Fruit fly (Drosophila melanogaster) whole organism, embryonic: ENCODE results near the gene mmy.

Experiments used
- Antp ChIP-seq: fragments of 200-800 bp; sonication (Bioruptor generic); optimal IDR thresholded peaks from 3 replicates; lab custom pipeline; 2016; ENCODE audit warnings: missing biosample characterization, missing genetic modification characterization
- B-H2 ChIP-seq: fragments of 200-800 bp; sonication (Bioruptor generic); optimal IDR thresholded peaks from 2 replicates; lab custom pipeline; 2018; ENCODE audit warnings: missing biosample characterization, mild to moderate bottlenecking, missing genetic modification characterization
- Blimp-1 ChIP-seq: fragments of 200-800 bp; sonication (Bioruptor generic); optimal IDR thresholded peaks from 3 replicates; lab custom pipeline; 2018; ENCODE audit warnings: missing biosample characterization, missing genetic modification characterization, mild to moderate bottlenecking, moderate library complexity, missing genetic modification reagents
- CG10209 ChIP-seq: fragments of 200-800 bp; sonication (Bioruptor generic); optimal IDR thresholded peaks from 3 replicates; lab custom pipeline; 2017; ENCODE audit warnings: missing biosample characterization, mild to moderate bottlenecking, missing genetic modification characterization, missing genetic modification reagents
- CG1024 ChIP-seq: fragments of 200-800 bp; sonication (Bioruptor generic); IDR thresholded peaks from 2 replicates; pipeline ENCODE4 v1.3.6; 2022; ENCODE audit warnings: missing biosample characterization, missing genetic modification characterization
- CG10431 ChIP-seq: fragments of 200-800 bp; sonication (Bioruptor generic); optimal IDR thresholded peaks from 3 replicates; lab custom pipeline; 2018; ENCODE audit warnings: missing biosample characterization, mild to moderate bottlenecking, missing genetic modification characterization
- CG10462 ChIP-seq: fragments of 200-800 bp; sonication (Bioruptor generic); optimal IDR thresholded peaks from 2 replicates; lab custom pipeline; 2016; ENCODE audit warnings: missing biosample characterization, missing genetic modification characterization
- CG11247 ChIP-seq: fragments of 200-800 bp; sonication (Bioruptor generic); IDR thresholded peaks from 2 replicates; pipeline ENCODE4 v1.3.6; 2022; ENCODE audit warnings: missing biosample characterization, missing genetic modification characterization
- CG11695 ChIP-seq: fragments of 200-800 bp; sonication (Bioruptor generic); IDR thresholded peaks from 3 replicates; pipeline ENCODE4 v1.3.6; 2022; ENCODE audit warnings: missing biosample characterization, missing genetic modification characterization
- CG13775 ChIP-seq: fragments of 200-800 bp; sonication (Bioruptor generic); optimal IDR thresholded peaks from 3 replicates; lab custom pipeline; 2017; ENCODE audit warnings: missing biosample characterization, mild to moderate bottlenecking, missing genetic modification characterization
- CG14860 ChIP-seq: fragments of 200-800 bp; sonication (Bioruptor generic); IDR thresholded peaks from 3 replicates; pipeline ENCODE4 v1.3.6; 2022; ENCODE audit warnings: missing biosample characterization, missing genetic modification characterization; ENCODE audit not compliant: partially characterized antibody
- CG15073 ChIP-seq: fragments of 200-800 bp; sonication (Bioruptor generic); optimal IDR thresholded peaks from 2 replicates; lab custom pipeline; 2016; ENCODE audit warnings: missing biosample characterization, missing genetic modification characterization
- CG17385 ChIP-seq: fragments of 200-800 bp; sonication (Bioruptor generic); optimal IDR thresholded peaks from 3 replicates; lab custom pipeline; 2018; ENCODE audit warnings: missing biosample characterization, mild to moderate bottlenecking, missing genetic modification characterization
- CG17568 ChIP-seq: fragments of 200-800 bp; sonication (Bioruptor generic); optimal IDR thresholded peaks from 2 replicates; lab custom pipeline; 2018; ENCODE audit warnings: missing biosample characterization, mild to moderate bottlenecking, missing genetic modification characterization, moderate library complexity
- CG17802 ChIP-seq: fragments of 200-800 bp; sonication (Bioruptor generic); optimal IDR thresholded peaks from 2 replicates; lab custom pipeline; 2018; ENCODE audit warnings: missing biosample characterization, mild to moderate bottlenecking, missing genetic modification characterization, moderate library complexity
- CG33213 ChIP-seq: fragments of 200-800 bp; sonication (Bioruptor generic); optimal IDR thresholded peaks from 3 replicates; lab custom pipeline; 2016; ENCODE audit warnings: missing biosample characterization, missing genetic modification characterization
- CG3726 ChIP-seq: fragments of 200-800 bp; sonication (Bioruptor generic); IDR thresholded peaks from 3 replicates; pipeline ENCODE4, ENCODE4 v1.3.6; 2022; ENCODE audit warnings: missing biosample characterization, missing genetic modification characterization
- CG4404 ChIP-seq: fragments of 200-800 bp; sonication (Bioruptor generic); IDR thresholded peaks from 2 replicates; pipeline ENCODE4 v1.3.6; 2022; ENCODE audit warnings: missing biosample characterization, missing genetic modification characterization
- CG7271 ChIP-seq: fragments of 200-800 bp; sonication (Bioruptor generic); optimal IDR thresholded peaks from 2 replicates; lab custom pipeline; 2018; ENCODE audit warnings: missing biosample characterization, mild to moderate bottlenecking, missing genetic modification characterization, moderate library complexity
- CG8388 ChIP-seq: fragments of 200-800 bp; sonication (Bioruptor generic); optimal IDR thresholded peaks from 2 replicates; lab custom pipeline; 2019; ENCODE audit warnings: missing biosample characterization, mild to moderate bottlenecking, missing genetic modification characterization, moderate library complexity
- D19B ChIP-seq: fragments of 200-800 bp; sonication (Bioruptor generic); optimal IDR thresholded peaks from 2 replicates; lab custom pipeline; 2017; ENCODE audit warnings: missing biosample characterization, mild to moderate bottlenecking, missing genetic modification characterization
- Dad ChIP-seq: fragments of 200-800 bp; sonication (Bioruptor generic); optimal IDR thresholded peaks from 3 replicates; lab custom pipeline; 2016; ENCODE audit warnings: missing biosample characterization, missing genetic modification characterization
- Dfd ChIP-seq, 2 experiments: fragments of >200 bp; optimal IDR thresholded peaks; 2 replicates each; lab custom pipeline; 2017; ENCODE audit warnings: missing biosample characterization in 2 of 2, missing genetic modification characterization in 2 of 2
- Gug ChIP-seq: fragments of 200-800 bp; sonication (Bioruptor generic); IDR thresholded peaks from 4 replicates; pipeline ENCODE4 v1.3.6; 2022; ENCODE audit warnings: missing biosample characterization, missing genetic modification characterization
- Hey ChIP-seq: fragments of 200-800 bp; sonication (Bioruptor generic); optimal IDR thresholded peaks from 3 replicates; lab custom pipeline; 2018; ENCODE audit warnings: missing biosample characterization, mild to moderate bottlenecking, missing genetic modification characterization
- Hr39 ChIP-seq: fragments of >200 bp; optimal IDR thresholded peaks from 2 replicates; lab custom pipeline; 2017
- Kr ChIP-seq: fragments of 200-800 bp; sonication (Bioruptor generic); optimal IDR thresholded peaks from 2 replicates; lab custom pipeline; 2017; ENCODE audit warnings: missing biosample characterization, mild to moderate bottlenecking, missing genetic modification characterization
- MBD-R2 ChIP-seq: fragments of 200-800 bp; sonication (Bioruptor generic); IDR thresholded peaks from 2 replicates; pipeline ENCODE4 v1.3.6; 2022; ENCODE audit warnings: missing biosample characterization, missing genetic modification characterization
- Mrtf ChIP-seq: fragments of 200-800 bp; sonication (Bioruptor generic); IDR thresholded peaks from 3 replicates; pipeline ENCODE4 v1.3.6; 2022; ENCODE audit warnings: missing biosample characterization, missing genetic modification characterization
- Opbp ChIP-seq: fragments of 200-800 bp; sonication (Bioruptor generic); IDR thresholded peaks from 3 replicates; pipeline ENCODE4 v1.3.6; 2022; ENCODE audit warnings: missing biosample characterization, missing genetic modification characterization; ENCODE audit not compliant: partially characterized antibody
- Ravus ChIP-seq: fragments of 200-800 bp; sonication (Bioruptor generic); IDR thresholded peaks from 2 replicates; pipeline ENCODE4 v1.3.6; 2022; ENCODE audit warnings: missing biosample characterization, missing genetic modification characterization
- Spps ChIP-seq: fragments of 200-800 bp; sonication (Bioruptor generic); optimal IDR thresholded peaks from 2 replicates; lab custom pipeline; 2018; ENCODE audit warnings: missing biosample characterization, mild to moderate bottlenecking, missing genetic modification characterization
- YL-1 ChIP-seq: fragments of 200-800 bp; sonication (Bioruptor generic); optimal IDR thresholded peaks from 3 replicates; lab custom pipeline; 2017; ENCODE audit warnings: missing biosample characterization, mild to moderate bottlenecking, missing genetic modification characterization
- amos ChIP-seq: fragments of 200-800 bp; sonication (Bioruptor generic); IDR thresholded peaks from 2 replicates; pipeline ENCODE4 v1.3.6; 2022; ENCODE audit warnings: missing biosample characterization, missing genetic modification characterization; ENCODE audit not compliant: partially characterized antibody
- aop ChIP-seq: fragments of 200-800 bp; sonication (Bioruptor generic); IDR thresholded peaks from 2 replicates; pipeline ENCODE4 v1.3.6; 2022; ENCODE audit warnings: missing biosample characterization, missing genetic modification characterization
- cato ChIP-seq: fragments of 200-800 bp; sonication (Bioruptor generic); optimal IDR thresholded peaks from 2 replicates; lab custom pipeline; 2016; ENCODE audit warnings: missing biosample characterization, missing genetic modification characterization, borderline replicate concordance
- crol ChIP-seq: fragments of 200-800 bp; sonication (Bioruptor generic); IDR thresholded peaks from 2 replicates; pipeline ENCODE4 v1.3.6; 2022; ENCODE audit warnings: missing biosample characterization, missing genetic modification characterization
- crp ChIP-seq, 2 experiments: fragments of 200-800 bp; sonication (Bioruptor generic); optimal IDR thresholded peaks; 2 replicates in 1 of 2; 3 replicates in 1 of 2; lab custom pipeline; 2017; ENCODE audit warnings: missing biosample characterization in 2 of 2, missing genetic modification characterization in 2 of 2, mild to moderate bottlenecking in 1 of 2, moderate library complexity in 1 of 2
- eyg ChIP-seq: fragments of 200-800 bp; sonication (Bioruptor generic); optimal IDR thresholded peaks from 3 replicates; lab custom pipeline; 2016; ENCODE audit warnings: missing biosample characterization, missing genetic modification characterization
- fu2 ChIP-seq: fragments of 200-800 bp; sonication (Bioruptor generic); optimal IDR thresholded peaks from 2 replicates; lab custom pipeline; 2016; ENCODE audit warnings: missing biosample characterization, missing genetic modification characterization
- hkb ChIP-seq, 2 experiments: fragments of 200-800 bp in 1 of 2; fragments of >200 bp in 1 of 2; sonication (Bioruptor generic) in 1 of 2; IDR thresholded peaks in 1 of 2; optimal IDR thresholded peaks in 1 of 2; 2 replicates each; pipeline versions ENCODE4 v1.3.6 to Lab custom; 2017 to 2022; ENCODE audit warnings: missing biosample characterization in 1 of 2, missing genetic modification characterization in 1 of 2
- hth ChIP-seq: fragments of >200 bp; optimal IDR thresholded peaks from 2 replicates; lab custom pipeline; 2017; ENCODE audit warnings: inconsistent platforms
- kay ChIP-seq: fragments of 200-800 bp; sonication (Bioruptor generic); optimal IDR thresholded peaks from 2 replicates; lab custom pipeline; 2016; ENCODE audit warnings: missing biosample characterization, missing genetic modification characterization
- lola ChIP-seq, 3 experiments: fragments of >200 bp in 2 of 3; fragments of 200-800 bp in 1 of 3; sonication (Bioruptor generic) in 1 of 3; optimal IDR thresholded peaks; 2 replicates each; lab custom pipeline; 2017 to 2019; ENCODE audit warnings: missing biosample characterization in 3 of 3, missing genetic modification characterization in 3 of 3, mild to moderate bottlenecking in 1 of 3, moderate library complexity in 1 of 3
- mam ChIP-seq: fragments of 200-800 bp; sonication (Bioruptor generic); optimal IDR thresholded peaks from 3 replicates; lab custom pipeline; 2016; ENCODE audit warnings: missing biosample characterization, missing genetic modification characterization
- onecut ChIP-seq: fragments of 200-800 bp; sonication (Bioruptor generic); IDR thresholded peaks from 2 replicates; pipeline ENCODE4 v1.3.6; 2022; ENCODE audit warnings: missing biosample characterization, missing genetic modification characterization
- scrt ChIP-seq: fragments of 200-800 bp; sonication (Bioruptor generic); optimal IDR thresholded peaks from 2 replicates; lab custom pipeline; 2018; ENCODE audit warnings: missing biosample characterization, mild to moderate bottlenecking, missing genetic modification characterization, moderate library complexity
- ssp ChIP-seq: fragments of 200-800 bp; sonication (Bioruptor generic); IDR thresholded peaks from 2 replicates; pipeline ENCODE4 v1.3.6; 2022; ENCODE audit warnings: missing biosample characterization, missing genetic modification characterization
- tin ChIP-seq: fragments of 200-800 bp; sonication (Bioruptor generic); optimal IDR thresholded peaks from 3 replicates; lab custom pipeline; 2016; ENCODE audit warnings: missing biosample characterization, missing genetic modification characterization
- unpg ChIP-seq: fragments of 200-800 bp; sonication (Bioruptor generic); optimal IDR thresholded peaks from 3 replicates; lab custom pipeline; 2018; ENCODE audit warnings: missing biosample characterization, mild to moderate bottlenecking, missing genetic modification characterization, moderate library complexity
- zen2 ChIP-seq: fragments of 200-800 bp; sonication (Bioruptor generic); IDR thresholded peaks from 3 replicates; pipeline ENCODE4 v1.3.6; 2022; ENCODE audit warnings: missing biosample characterization, missing genetic modification characterization; ENCODE audit not compliant: partially characterized antibody

Gene mmy

DNA sequence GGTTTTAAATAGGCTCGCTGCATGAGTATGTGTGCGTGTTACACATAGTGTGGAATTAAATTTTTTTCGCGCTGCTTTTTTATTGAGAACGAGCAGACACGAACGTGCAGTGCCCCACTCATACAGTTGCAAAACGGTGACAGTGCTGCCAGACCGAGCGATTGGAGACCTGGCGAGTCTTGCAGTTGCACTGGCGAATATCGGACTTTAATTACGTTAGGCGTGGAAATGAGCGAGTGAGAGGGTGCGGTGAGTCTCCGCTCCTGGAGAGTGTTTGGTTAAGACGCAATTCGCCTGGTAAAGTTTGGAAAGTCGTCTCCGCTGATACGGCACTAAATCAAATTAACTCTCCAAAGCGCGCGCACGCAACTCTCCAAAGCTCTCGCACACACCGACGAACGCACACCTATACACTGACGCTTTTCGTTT is 7.6 kb upstream of the mmy start (continued):
- no peak for TF ChIP-seq mam
- TF ChIP-seq unpg = no peak
- TF ChIP-seq CG8388 (GFP tag; lab: Kevin White, UChicago) = no peak
- peak; percentile 5 for TF ChIP-seq hkb (optimal IDR thresholded peaks at IDR 0.05; lab: Kevin White, UChicago)
- TF ChIP-seq hkb (GFP tag; IDR thresholded peaks at IDR 0.05; lab: Robert Waterston, UW) = no peak
- no peak for TF ChIP-seq Ravus (GFP tag; lab: Robert Waterston, UW)
- TF ChIP-seq crol (GFP tag; lab: Robert Waterston, UW) = no peak
- TF ChIP-seq CG14860 (GFP tag; lab: Robert Waterston, UW) = no peak
- no peak for TF ChIP-seq ssp (GFP tag; lab: Robert Waterston, UW)
- TF ChIP-seq amos = peak; percentile 53; the same call in 1 of the 2 replicates
- no peak for TF ChIP-seq CG17385 (GFP tag; lab: Kevin White, UChicago)
- no peak for TF ChIP-seq hth (lab: Kevin White, UChicago)
- TF ChIP-seq B-H2 (GFP tag; lab: Kevin White, UChicago) = no peak
- no peak for TF ChIP-seq Dad (GFP tag; lab: Kevin White, UChicago)
- TF ChIP-seq CG13775 = no peak
- no peak for TF ChIP-seq fu2
- no peak for TF ChIP-seq CG1024 (GFP tag; lab: Robert Waterston, UW)
- TF ChIP-seq CG33213 (GFP tag; lab: Kevin White, UChicago) = no peak
- TF ChIP-seq CG10462 = no peak
- TF ChIP-seq D19B (GFP tag; lab: Kevin White, UChicago) = no peak
- TF ChIP-seq crp (GFP tag; optimal IDR thresholded peaks at IDR 0.05; lab: Kevin White, UChicago) = no peak
- TF ChIP-seq lola (GFP tag; optimal IDR thresholded peaks at IDR 0.05; lab: Kevin White, UChicago) = no peak
- no peak for TF ChIP-seq Hey (tag; lab: Kevin White, UChicago)
- peak; percentile 69 for TF ChIP-seq YL-1 (GFP tag; lab: Kevin White, UChicago)
- no peak for TF ChIP-seq CG10431 (GFP tag; lab: Kevin White, UChicago)
- TF ChIP-seq aop = no peak
- TF ChIP-seq tin = no peak
- TF ChIP-seq CG17568 (GFP tag; lab: Kevin White, UChicago) = no peak
- no peak for TF ChIP-seq Dfd (GFP tag; optimal IDR thresholded peaks at IDR 0.05; lab: Kevin White, UChicago)
- no peak for TF ChIP-seq CG17802 (tag; lab: Kevin White, UChicago)
- TF ChIP-seq CG10209 (GFP tag; lab: Kevin White, UChicago) = no peak
- TF ChIP-seq zen2 (GFP tag; lab: Robert Waterston, UW) = peak; percentile 59; the same call in 2 of the 3 replicates
- TF ChIP-seq Opbp = peak; percentile 61; the same call in 2 of the 3 replicates
- no peak for TF ChIP-seq eyg
- peak; percentile 62 for TF ChIP-seq CG11695 (GFP tag; lab: Robert Waterston, UW)
- no peak for TF ChIP-seq CG3726 (GFP tag; lab: Robert Waterston, UW)
- TF ChIP-seq Spps (tag; lab: Kevin White, UChicago) = no peak
- TF ChIP-seq Hr39 (lab: Kevin White, UChicago) = no peak
- TF ChIP-seq CG7271 (tag; lab: Kevin White, UChicago) = no peak
- no peak for TF ChIP-seq Kr (GFP tag; lab: Kevin White, UChicago)
- TF ChIP-seq CG15073 (GFP tag; lab: Kevin White, UChicago) = no peak
- TF ChIP-seq Gug = no peak
- no peak for TF ChIP-seq cato (GFP tag; lab: Kevin White, UChicago)
- TF ChIP-seq kay (GFP tag; lab: Kevin White, UChicago) = no peak
- peak; percentile 15 for TF ChIP-seq scrt (GFP tag; lab: Kevin White, UChicago)
- no peak for TF ChIP-seq onecut (GFP tag; lab: Robert Waterston, UW)
- TF ChIP-seq Mrtf (GFP tag; lab: Robert Waterston, UW) = no peak
- no peak for TF ChIP-seq Antp (GFP tag; lab: Kevin White, UChicago)
- no peak for TF ChIP-seq Blimp-1 (GFP tag; lab: Kevin White, UChicago)
- no peak for TF ChIP-seq CG11247 (GFP tag; lab: Robert Waterston, UW)
- no peak for TF ChIP-seq CG4404 (GFP tag; lab: Robert Waterston, UW)
- peak; percentile 36 for TF ChIP-seq MBD-R2 (GFP tag; lab: Robert Waterston, UW)
